Fruit fly (Drosophila melanogaster) whole organism, prepupa: ENCODE data around the gene CdGAPr.

ENCODE experiments used
- Blimp-1 ChIP-seq: fragments of 200-800 bp; sonication (Bioruptor generic); optimal IDR thresholded peaks from 3 replicates; lab custom pipeline; 2017; ENCODE audit warnings: missing biosample characterization, missing genetic modification characterization, mild to moderate bottlenecking, moderate library complexity, missing genetic modification reagents
- CG10631 ChIP-seq: fragments of 200-800 bp; sonication (Bioruptor generic); optimal IDR thresholded peaks from 2 replicates; lab custom pipeline; 2016; ENCODE audit warnings: missing biosample characterization, missing genetic modification characterization
- CG10669 ChIP-seq: fragments of 200-800 bp; sonication (Bioruptor generic); optimal IDR thresholded peaks from 3 replicates; lab custom pipeline; 2018; ENCODE audit warnings: missing biosample characterization, mild to moderate bottlenecking, missing genetic modification characterization, moderate library complexity
- CG11294 ChIP-seq: fragments of 200-800 bp; sonication (Bioruptor generic); IDR thresholded peaks from 2 replicates; pipeline ENCODE4 v1.3.6; 2022; ENCODE audit warnings: missing biosample characterization, missing genetic modification characterization
- CG11762 ChIP-seq: fragments of 200-800 bp; sonication (Bioruptor generic); optimal IDR thresholded peaks from 3 replicates; lab custom pipeline; 2016; ENCODE audit warnings: missing biosample characterization, missing genetic modification characterization; ENCODE audit not compliant: insufficient read depth
- CG11902 ChIP-seq: fragments of 200-800 bp; sonication (Bioruptor generic); optimal IDR thresholded peaks from 3 replicates; lab custom pipeline; 2016; ENCODE audit warnings: missing biosample characterization, missing genetic modification characterization
- CG15336 ChIP-seq: fragments of 200-800 bp; sonication (Bioruptor generic); IDR thresholded peaks from 2 replicates; pipeline ENCODE4 v1.3.6; 2022; ENCODE audit warnings: missing biosample characterization, missing genetic modification characterization
- CG1621 ChIP-seq: fragments of 200-800 bp; sonication (Bioruptor generic); optimal IDR thresholded peaks from 3 replicates; lab custom pipeline; 2018; ENCODE audit warnings: missing biosample characterization, mild to moderate bottlenecking, missing genetic modification characterization
- CG16779 ChIP-seq: fragments of 200-800 bp; sonication (Bioruptor generic); optimal IDR thresholded peaks from 3 replicates; lab custom pipeline; 2017; ENCODE audit warnings: missing biosample characterization, mild to moderate bottlenecking, missing genetic modification characterization
- CG3032 ChIP-seq: fragments of 200-800 bp; optimal IDR thresholded peaks from 2 replicates; lab custom pipeline; 2019; ENCODE audit warnings: missing biosample characterization, mild to moderate bottlenecking, missing genetic modification characterization, moderate library complexity
- CG31627 ChIP-seq: fragments of 200-800 bp; sonication (Bioruptor generic); optimal IDR thresholded peaks from 3 replicates; lab custom pipeline; 2016; ENCODE audit warnings: missing biosample characterization, missing genetic modification characterization
- CG34406 ChIP-seq: fragments of 200-800 bp; sonication (Bioruptor generic); optimal IDR thresholded peaks from 3 replicates; lab custom pipeline; 2016; ENCODE audit warnings: missing biosample characterization, missing genetic modification characterization
- CG3919 ChIP-seq: fragments of 200-800 bp; sonication (Bioruptor generic); optimal IDR thresholded peaks from 3 replicates; lab custom pipeline; 2016; ENCODE audit warnings: missing biosample characterization, missing genetic modification characterization
- CG4318 ChIP-seq: fragments of 200-800 bp; sonication (Bioruptor generic); optimal IDR thresholded peaks from 3 replicates; lab custom pipeline; 2017; ENCODE audit warnings: missing biosample characterization, mild to moderate bottlenecking, missing genetic modification characterization
- CG6163 ChIP-seq: fragments of 200-800 bp; sonication (Bioruptor generic); IDR thresholded peaks from 3 replicates; pipeline ENCODE4 v1.3.6; 2022; ENCODE audit warnings: missing biosample characterization, missing genetic modification characterization
- CG6276 ChIP-seq: fragments of 200-800 bp; sonication (Bioruptor generic); optimal IDR thresholded peaks from 2 replicates; lab custom pipeline; 2017; ENCODE audit warnings: missing biosample characterization, mild to moderate bottlenecking, missing genetic modification characterization
- CG6792 ChIP-seq: fragments of 200-800 bp; sonication (Bioruptor generic); optimal IDR thresholded peaks from 3 replicates; lab custom pipeline; 2016; ENCODE audit warnings: missing biosample characterization, missing genetic modification characterization
- CG6808 ChIP-seq: fragments of 200-800 bp; sonication (Bioruptor generic); optimal IDR thresholded peaks from 3 replicates; lab custom pipeline; 2017; ENCODE audit warnings: missing biosample characterization, missing genetic modification characterization, mild to moderate bottlenecking, moderate library complexity, missing genetic modification reagents
- CG6854 ChIP-seq: fragments of 200-800 bp; sonication (Bioruptor generic); optimal IDR thresholded peaks from 2 replicates; lab custom pipeline; 2017; ENCODE audit warnings: missing biosample characterization, mild to moderate bottlenecking, missing genetic modification characterization
- CG7368 ChIP-seq: fragments of 200-800 bp; sonication (Bioruptor generic); optimal IDR thresholded peaks from 3 replicates; lab custom pipeline; 2016; ENCODE audit warnings: missing biosample characterization, missing genetic modification characterization
- CG8319 ChIP-seq: fragments of 200-800 bp; sonication (Bioruptor generic); optimal IDR thresholded peaks from 3 replicates; lab custom pipeline; 2016; ENCODE audit warnings: missing biosample characterization, missing genetic modification characterization
- CG8632 ChIP-seq: fragments of 200-800 bp; sonication (Bioruptor generic); optimal IDR thresholded peaks from 3 replicates; lab custom pipeline; 2016; ENCODE audit warnings: missing biosample characterization, missing genetic modification characterization
- CG9139 ChIP-seq: fragments of 200-800 bp; sonication (Bioruptor generic); optimal IDR thresholded peaks from 3 replicates; lab custom pipeline; 2017; ENCODE audit warnings: missing biosample characterization, mild to moderate bottlenecking, missing genetic modification characterization
- Eip75B ChIP-seq: fragments of 200-800 bp; sonication (Bioruptor generic); optimal IDR thresholded peaks from 3 replicates; lab custom pipeline; 2016; ENCODE audit warnings: missing biosample characterization, missing genetic modification characterization
- Eip78C ChIP-seq: fragments of 200-800 bp; sonication (Bioruptor generic); peaks from one replicate; lab custom pipeline; 2016; ENCODE audit warnings: missing biosample characterization, missing genetic modification characterization
- Ets21C ChIP-seq: fragments of 200-800 bp; sonication (Bioruptor generic); optimal IDR thresholded peaks from 3 replicates; lab custom pipeline; 2016; ENCODE audit warnings: missing biosample characterization, missing genetic modification characterization
- Ets96B ChIP-seq: fragments of 200-800 bp; optimal IDR thresholded peaks from 2 replicates; lab custom pipeline; 2019; ENCODE audit warnings: missing biosample characterization, mild to moderate bottlenecking, missing genetic modification characterization, moderate library complexity
- Gug ChIP-seq: fragments of 200-800 bp; sonication (Bioruptor generic); IDR thresholded peaks from 2 replicates; pipeline ENCODE4 v1.3.6; 2022; ENCODE audit warnings: missing biosample characterization, missing genetic modification characterization
- Hr38 ChIP-seq: sonication (Bioruptor generic); optimal IDR thresholded peaks from 2 replicates; lab custom pipeline; 2016; ENCODE audit warnings: missing biosample characterization, missing genetic modification characterization
- Hr39 ChIP-seq: fragments of 200-800 bp; sonication (Bioruptor generic); optimal IDR thresholded peaks from 2 replicates; lab custom pipeline; 2016; ENCODE audit warnings: missing biosample characterization, missing genetic modification characterization
- Hr4 ChIP-seq: fragments of 200-800 bp; sonication (Bioruptor generic); optimal IDR thresholded peaks from 3 replicates; lab custom pipeline; 2016; ENCODE audit warnings: missing biosample characterization, missing genetic modification characterization
- Lpt ChIP-seq: fragments of 200-800 bp; sonication (Bioruptor generic); optimal IDR thresholded peaks from 3 replicates; lab custom pipeline; 2016; ENCODE audit warnings: missing biosample characterization, missing genetic modification characterization
- OdsH ChIP-seq: fragments of 200-800 bp; sonication (Bioruptor generic); optimal IDR thresholded peaks from 3 replicates; lab custom pipeline; 2016; ENCODE audit warnings: missing biosample characterization, missing genetic modification characterization
- Smox ChIP-seq: fragments of 200-800 bp; sonication (Bioruptor generic); optimal IDR thresholded peaks from 3 replicates; lab custom pipeline; 2016; ENCODE audit warnings: missing biosample characterization, missing genetic modification characterization
- Sox102F ChIP-seq: fragments of 200-800 bp; sonication (Bioruptor generic); optimal IDR thresholded peaks from 2 replicates; lab custom pipeline; 2016; ENCODE audit warnings: missing biosample characterization, mild to moderate bottlenecking, missing genetic modification characterization
- Sox14 ChIP-seq: fragments of 200-800 bp; sonication (Bioruptor generic); optimal IDR thresholded peaks from 3 replicates; lab custom pipeline; 2016; ENCODE audit warnings: missing biosample characterization, missing genetic modification characterization
- Sox15 ChIP-seq: fragments of 200-800 bp; sonication (Bioruptor generic); optimal IDR thresholded peaks from 3 replicates; lab custom pipeline; 2016; ENCODE audit warnings: missing biosample characterization, missing genetic modification characterization
- achi ChIP-seq: fragments of 200-800 bp; sonication (Bioruptor generic); optimal IDR thresholded peaks from 3 replicates; lab custom pipeline; 2016; ENCODE audit warnings: missing biosample characterization, missing genetic modification characterization
- cyc ChIP-seq: fragments of 200-800 bp; sonication (Bioruptor generic); optimal IDR thresholded peaks from 3 replicates; lab custom pipeline; 2016; ENCODE audit warnings: missing biosample characterization, missing genetic modification characterization
- dac ChIP-seq: fragments of 200-800 bp; sonication (Bioruptor generic); optimal IDR thresholded peaks from 2 replicates; lab custom pipeline; 2017; ENCODE audit warnings: missing biosample characterization, mild to moderate bottlenecking, missing genetic modification characterization
- dsx ChIP-seq: fragments of 200-800 bp; optimal IDR thresholded peaks from 3 replicates; lab custom pipeline; 2019; ENCODE audit warnings: missing biosample characterization, mild to moderate bottlenecking, missing genetic modification characterization, moderate library complexity; ENCODE audit not compliant: poor library complexity, severe bottlenecking
- eg ChIP-seq: fragments of 200-800 bp; sonication (Bioruptor generic); IDR thresholded peaks from 3 replicates; pipeline ENCODE4 v1.3.6; 2022; ENCODE audit warnings: missing biosample characterization, missing genetic modification characterization
- esn ChIP-seq: fragments of 200-800 bp; sonication (Bioruptor generic); optimal IDR thresholded peaks from 2 replicates; lab custom pipeline; 2016; ENCODE audit warnings: missing biosample characterization, mild to moderate bottlenecking, missing genetic modification characterization, moderate library complexity
- fd85E ChIP-seq: fragments of 200-800 bp; sonication (Bioruptor generic); optimal IDR thresholded peaks from 3 replicates; lab custom pipeline; 2016; ENCODE audit warnings: missing biosample characterization, missing genetic modification characterization
- fkh ChIP-seq: fragments of 200-800 bp; sonication (Bioruptor generic); optimal IDR thresholded peaks from 3 replicates; lab custom pipeline; 2017; ENCODE audit warnings: missing biosample characterization, mild to moderate bottlenecking, missing genetic modification characterization, moderate library complexity
- net ChIP-seq: fragments of 200-800 bp; sonication (Bioruptor generic); optimal IDR thresholded peaks from 3 replicates; lab custom pipeline; 2016; ENCODE audit warnings: missing biosample characterization, missing genetic modification characterization
- pdm3 ChIP-seq: fragments of 200-800 bp; sonication (Bioruptor generic); optimal IDR thresholded peaks from 3 replicates; lab custom pipeline; 2016; ENCODE audit warnings: missing biosample characterization, missing genetic modification characterization
- salr ChIP-seq, 2 experiments: fragments of 200-800 bp; sonication (Bioruptor generic); optimal IDR thresholded peaks; 3 replicates each; lab custom pipeline; 2016 to 2018; ENCODE audit warnings: missing biosample characterization in 2 of 2, missing genetic modification characterization in 2 of 2, mild to moderate bottlenecking in 1 of 2
- ss ChIP-seq, 2 experiments: fragments of 200-800 bp; sonication (Bioruptor generic); optimal IDR thresholded peaks; 2 replicates in 1 of 2; 3 replicates in 1 of 2; lab custom pipeline; 2017 to 2018; ENCODE audit warnings: mild to moderate bottlenecking in 2 of 2, missing biosample characterization in 2 of 2, missing genetic modification characterization in 2 of 2, moderate library complexity in 1 of 2
- svp ChIP-seq: fragments of 200-800 bp; sonication (Bioruptor generic); peaks from one replicate; lab custom pipeline; 2016; ENCODE audit warnings: missing biosample characterization, missing genetic modification characterization
- vri ChIP-seq: fragments of 200-800 bp; sonication (Bioruptor generic); optimal IDR thresholded peaks from 3 replicates; lab custom pipeline; 2016; ENCODE audit warnings: missing biosample characterization, mild to moderate bottlenecking, missing genetic modification characterization

CdGAPr gene

dm6 chr2L:19758511-19759128 is 33.1 kb downstream of the CdGAPr start, which contains the start of the genes CG10628 and Dus3:
TSS of gene CG10628 (minus strand) at chr2L:19758615.
TSS of gene Dus3 (plus strand) at chr2L:19758879.
- TF ChIP-seq CG16779 (tag; lab: Kevin White, UChicago) (peak; percentile 59), OdsH (no peak), CG3919 (peak; percentile 87), CG10631 (no peak), salr (GFP tag; optimal IDR thresholded peaks at IDR 0.05; lab: Kevin White, UChicago) (peak in 1 of 2 experiments; percentile 76), Lpt (GFP tag; lab: Kevin White, UChicago) (peak; percentile 78), CG6808 (peak; percentile 71), svp (GFP tag; lab: Kevin White, UChicago) (peak; percentile 91), dsx (no peak), Hr39 (GFP tag; lab: Kevin White, UChicago) (peak; percentile 93), CG6792 (GFP tag; lab: Kevin White, UChicago) (peak; percentile 83), Gug (GFP tag; lab: Robert Waterston, UW) (peak; percentile 92), cyc (GFP tag; lab: Kevin White, UChicago) (peak; percentile 90), CG9139 (GFP tag; lab: Kevin White, UChicago) (peak; percentile 15), CG11762 (peak; percentile 76), CG6854 (GFP tag; lab: Kevin White, UChicago) (peak; percentile 68), CG11294 (GFP tag; lab: Robert Waterston, UW) (peak; percentile 82), Ets21C (no peak), Eip78C (GFP tag; lab: Kevin White, UChicago) (peak; percentile 92), Sox14 (GFP tag; lab: Kevin White, UChicago) (peak; percentile 91), CG1621 (tag; lab: Kevin White, UChicago) (peak; percentile 81), pdm3 (GFP tag; lab: Kevin White, UChicago) (no peak), Hr38 (peak; percentile 65), Smox (GFP tag; lab: Kevin White, UChicago) (peak; percentile 83), CG6276 (peak; percentile 58), Eip75B (GFP tag; lab: Kevin White, UChicago) (peak; percentile 92), vri (peak; percentile 66), CG34406 (GFP tag; lab: Kevin White, UChicago) (peak; percentile 82), CG8632 (GFP tag; lab: Kevin White, UChicago) (peak; percentile 70), CG31627 (peak; percentile 91), CG10669 (GFP tag; lab: Kevin White, UChicago) (peak; percentile 83), CG11902 (GFP tag; lab: Kevin White, UChicago) (peak; percentile 78), CG6163 (GFP tag; lab: Robert Waterston, UW) (peak; percentile 92), CG7368 (GFP tag; lab: Kevin White, UChicago) (peak; percentile 81), eg (GFP tag; lab: Robert Waterston, UW) (peak; percentile 93), Hr4 (peak; percentile 92), Ets96B (tag; lab: Kevin White, UChicago) (peak; percentile 86), fkh (peak; percentile 63), esn (GFP tag; lab: Kevin White, UChicago) (peak; percentile 93), net (GFP tag; lab: Kevin White, UChicago) (peak; percentile 85), Sox102F (peak; percentile 76), CG8319 (GFP tag; lab: Kevin White, UChicago) (peak; percentile 78), Sox15 (peak; percentile 80), fd85E (GFP tag; lab: Kevin White, UChicago) (no peak), dac (GFP tag; lab: Kevin White, UChicago) (peak; percentile 87), CG3032 (peak; percentile 89), Blimp-1 (peak; percentile 55), CG15336 (GFP tag; lab: Robert Waterston, UW) (peak; percentile 85), CG4318 (GFP tag; lab: Kevin White, UChicago) (no peak), ss (GFP tag; optimal IDR thresholded peaks at IDR 0.05; lab: Kevin White, UChicago) (peak in 1 of 2 experiments; percentile 80), achi (GFP tag; lab: Kevin White, UChicago) (peak; percentile 87)
